Fruit fly (Drosophila melanogaster) whole organism, embryonic: Measurements from ENCODE around the gene Etfb.
A peak's percentile ranks its signal among the peaks of the same experiment; 100 is the strongest.

Source experiments
- BEAF-32 ChIP-seq: fragments of 200-800 bp; sonication (Bioruptor generic); optimal IDR thresholded peaks from 3 replicates; lab custom pipeline; 2017; ENCODE audit warnings: missing biosample characterization, missing genetic modification characterization, mild to moderate bottlenecking, moderate library complexity, missing genetic modification reagents
- CG10543 ChIP-seq: fragments of 200-800 bp; sonication (Bioruptor generic); optimal IDR thresholded peaks from 3 replicates; lab custom pipeline; 2017; ENCODE audit warnings: missing biosample characterization, mild to moderate bottlenecking, missing genetic modification characterization, moderate library complexity
- CG10654 ChIP-seq: fragments of 200-800 bp; sonication (Bioruptor generic); optimal IDR thresholded peaks from 2 replicates; lab custom pipeline; 2016; ENCODE audit warnings: missing biosample characterization, missing genetic modification characterization
- CG10979 ChIP-seq: fragments of 200-800 bp; sonication (Bioruptor generic); optimal IDR thresholded peaks from 2 replicates; lab custom pipeline; 2018; ENCODE audit warnings: missing biosample characterization, mild to moderate bottlenecking, missing genetic modification characterization, moderate library complexity
- CG11247 ChIP-seq: fragments of 200-800 bp; sonication (Bioruptor generic); IDR thresholded peaks from 2 replicates; pipeline ENCODE4 v1.3.6; 2022; ENCODE audit warnings: missing biosample characterization, missing genetic modification characterization
- CG11504 ChIP-seq: fragments of 200-800 bp; sonication (Bioruptor generic); optimal IDR thresholded peaks from 3 replicates; lab custom pipeline; 2019; ENCODE audit warnings: missing biosample characterization, mild to moderate bottlenecking, missing genetic modification characterization, moderate library complexity
- CG12942 ChIP-seq: fragments of 200-800 bp; sonication (Bioruptor generic); optimal IDR thresholded peaks from 3 replicates; lab custom pipeline; 2016; ENCODE audit warnings: missing biosample characterization, missing genetic modification characterization
- CG13123 ChIP-seq: fragments of 200-800 bp; sonication (Bioruptor generic); optimal IDR thresholded peaks from 2 replicates; lab custom pipeline; 2016; ENCODE audit warnings: missing biosample characterization, missing genetic modification characterization
- CG14667 ChIP-seq: fragments of 200-800 bp; sonication (Bioruptor generic); IDR thresholded peaks from 2 replicates; pipeline ENCODE4 v1.3.6; 2022; ENCODE audit warnings: missing biosample characterization, missing genetic modification characterization
- CG1529 ChIP-seq: fragments of 200-800 bp; sonication (Bioruptor generic); optimal IDR thresholded peaks from 3 replicates; lab custom pipeline; 2018; ENCODE audit warnings: missing biosample characterization, missing genetic modification characterization
- CG1602 ChIP-seq: fragments of 200-800 bp; sonication (Bioruptor generic); optimal IDR thresholded peaks from 3 replicates; lab custom pipeline; 2016; ENCODE audit warnings: missing biosample characterization, missing genetic modification characterization
- CG17359 ChIP-seq: fragments of 200-800 bp; sonication (Bioruptor generic); optimal IDR thresholded peaks from 3 replicates; lab custom pipeline; 2018; ENCODE audit warnings: missing biosample characterization, mild to moderate bottlenecking, missing genetic modification characterization, moderate library complexity
- CG18476 ChIP-seq: fragments of 200-800 bp; sonication (Bioruptor generic); optimal IDR thresholded peaks from 2 replicates; lab custom pipeline; 2016; ENCODE audit warnings: missing biosample characterization, mild to moderate bottlenecking, missing genetic modification characterization
- CG2129 ChIP-seq: fragments of 200-800 bp; sonication (Bioruptor generic); IDR thresholded peaks from 2 replicates; pipeline ENCODE4 v1.3.6; 2022; ENCODE audit warnings: missing biosample characterization, missing genetic modification characterization; ENCODE audit not compliant: partially characterized antibody
- CG31365 ChIP-seq: fragments of 200-800 bp; sonication (Bioruptor generic); optimal IDR thresholded peaks from 2 replicates; lab custom pipeline; 2018; ENCODE audit warnings: missing biosample characterization, mild to moderate bottlenecking, missing genetic modification characterization
- CG4404 ChIP-seq: fragments of 200-800 bp; sonication (Bioruptor generic); IDR thresholded peaks from 2 replicates; pipeline ENCODE4 v1.3.6; 2022; ENCODE audit warnings: missing biosample characterization, missing genetic modification characterization
- CG4617 ChIP-seq: fragments of 200-800 bp; sonication (Bioruptor generic); optimal IDR thresholded peaks from 3 replicates; lab custom pipeline; 2016; ENCODE audit warnings: missing biosample characterization, missing genetic modification characterization, borderline replicate concordance
- CG4730 ChIP-seq: fragments of 200-800 bp; sonication (Bioruptor generic); IDR thresholded peaks from 2 replicates; pipeline ENCODE4 v1.3.6; 2022; ENCODE audit warnings: missing biosample characterization, missing genetic modification characterization
- CG4820 ChIP-seq: fragments of 200-800 bp; sonication (Bioruptor generic); optimal IDR thresholded peaks from 3 replicates; lab custom pipeline; 2016; ENCODE audit warnings: missing biosample characterization, missing genetic modification characterization
- CG5245 ChIP-seq: fragments of 200-800 bp; sonication (Bioruptor generic); optimal IDR thresholded peaks from 3 replicates; lab custom pipeline; 2016; ENCODE audit warnings: missing biosample characterization, missing genetic modification characterization
- CG6683 ChIP-seq: fragments of 200-800 bp; sonication (Bioruptor generic); optimal IDR thresholded peaks from 2 replicates; lab custom pipeline; 2017; ENCODE audit warnings: missing biosample characterization, mild to moderate bottlenecking, missing genetic modification characterization, missing genetic modification reagents
- CG8765 ChIP-seq: fragments of 200-800 bp; sonication (Bioruptor generic); IDR thresholded peaks from 2 replicates; pipeline ENCODE4 v1.3.6; 2022; ENCODE audit warnings: missing biosample characterization, missing genetic modification characterization
- CG9609 ChIP-seq: fragments of 200-800 bp; sonication (Bioruptor generic); optimal IDR thresholded peaks from 3 replicates; lab custom pipeline; 2016; ENCODE audit warnings: missing biosample characterization, missing genetic modification characterization
- CHES-1-like ChIP-seq: fragments of 200-800 bp; sonication (Bioruptor generic); optimal IDR thresholded peaks from 2 replicates; lab custom pipeline; 2016; ENCODE audit warnings: missing biosample characterization, missing genetic modification characterization
- Dll ChIP-seq: fragments of 200-800 bp; sonication (Bioruptor generic); IDR thresholded peaks from 4 replicates; pipeline ENCODE4 v1.3.6; 2022; ENCODE audit warnings: missing biosample characterization, missing genetic modification characterization; ENCODE audit not compliant: partially characterized antibody
- Dref ChIP-seq: fragments of 200-800 bp; sonication (Bioruptor generic); IDR thresholded peaks from 2 replicates; pipeline ENCODE4 v1.3.6; 2022; ENCODE audit warnings: missing biosample characterization, missing genetic modification characterization
- ERR ChIP-seq: fragments of 200-800 bp; sonication (Bioruptor generic); optimal IDR thresholded peaks from 2 replicates; lab custom pipeline; 2016; ENCODE audit warnings: missing biosample characterization, missing genetic modification characterization
- Neu2 ChIP-seq: fragments of 200-800 bp; sonication (Bioruptor generic); optimal IDR thresholded peaks from 3 replicates; lab custom pipeline; 2016; ENCODE audit warnings: missing biosample characterization, missing genetic modification characterization, borderline replicate concordance
- NfI ChIP-seq: fragments of 200-800 bp; sonication (Bioruptor generic); optimal IDR thresholded peaks from 3 replicates; lab custom pipeline; 2018; ENCODE audit warnings: missing biosample characterization, mild to moderate bottlenecking, missing genetic modification characterization, moderate library complexity
- Spps ChIP-seq: fragments of 200-800 bp; sonication (Bioruptor generic); optimal IDR thresholded peaks from 2 replicates; lab custom pipeline; 2018; ENCODE audit warnings: missing biosample characterization, mild to moderate bottlenecking, missing genetic modification characterization
- Stat92E ChIP-seq, 3 experiments: fragments of >200 bp in 2 of 3; fragments of 200-800 bp in 1 of 3; sonication (Bioruptor generic) in 1 of 3; optimal IDR thresholded peaks; 2 replicates each; lab custom pipeline; 2017 to 2019; ENCODE audit warnings: missing biosample characterization in 3 of 3, missing genetic modification characterization in 3 of 3, mild to moderate bottlenecking in 1 of 3, moderate library complexity in 1 of 3
- YL-1 ChIP-seq: fragments of 200-800 bp; sonication (Bioruptor generic); optimal IDR thresholded peaks from 3 replicates; lab custom pipeline; 2017; ENCODE audit warnings: missing biosample characterization, mild to moderate bottlenecking, missing genetic modification characterization
- amos ChIP-seq: fragments of 200-800 bp; sonication (Bioruptor generic); IDR thresholded peaks from 2 replicates; pipeline ENCODE4 v1.3.6; 2022; ENCODE audit warnings: missing biosample characterization, missing genetic modification characterization; ENCODE audit not compliant: partially characterized antibody
- bsh ChIP-seq, 2 experiments: fragments of 200-800 bp; sonication (Bioruptor generic); optimal IDR thresholded peaks; 2 replicates each; lab custom pipeline; 2017 to 2018; ENCODE audit warnings: mild to moderate bottlenecking in 2 of 2, missing biosample characterization in 2 of 2, missing genetic modification characterization in 2 of 2, moderate library complexity in 1 of 2
- dm ChIP-seq: fragments of 200-800 bp; sonication (Bioruptor generic); optimal IDR thresholded peaks from 3 replicates; lab custom pipeline; 2016; ENCODE audit warnings: missing biosample characterization, missing genetic modification characterization
- fd102C ChIP-seq: fragments of 200-800 bp; sonication (Bioruptor generic); optimal IDR thresholded peaks from 2 replicates; lab custom pipeline; 2018; ENCODE audit warnings: missing biosample characterization, mild to moderate bottlenecking, missing genetic modification characterization, moderate library complexity
- gem ChIP-seq: fragments of 200-800 bp; sonication (Bioruptor generic); optimal IDR thresholded peaks from 2 replicates; lab custom pipeline; 2019; ENCODE audit warnings: missing biosample characterization, mild to moderate bottlenecking, missing genetic modification characterization, moderate library complexity
- grn ChIP-seq: fragments of 200-800 bp; sonication (Bioruptor generic); optimal IDR thresholded peaks from 3 replicates; lab custom pipeline; 2017; ENCODE audit warnings: missing biosample characterization, missing genetic modification characterization
- jumu ChIP-seq: fragments of 200-800 bp; sonication (Bioruptor generic); optimal IDR thresholded peaks from 3 replicates; lab custom pipeline; 2016; ENCODE audit warnings: missing biosample characterization, missing genetic modification characterization
- kay ChIP-seq: fragments of 200-800 bp; sonication (Bioruptor generic); optimal IDR thresholded peaks from 2 replicates; lab custom pipeline; 2016; ENCODE audit warnings: missing biosample characterization, missing genetic modification characterization
- lab ChIP-seq: fragments of 200-800 bp; sonication (Bioruptor generic); optimal IDR thresholded peaks from 3 replicates; lab custom pipeline; 2017; ENCODE audit warnings: missing biosample characterization, missing genetic modification characterization, mild to moderate bottlenecking, moderate library complexity, missing genetic modification reagents
- mld ChIP-seq: fragments of 200-800 bp; sonication (Bioruptor generic); IDR thresholded peaks from 3 replicates; pipeline ENCODE4 v1.3.6; 2022; ENCODE audit warnings: missing biosample characterization, missing genetic modification characterization; ENCODE audit not compliant: partially characterized antibody
- otp ChIP-seq: fragments of 200-800 bp; sonication (Bioruptor generic); IDR thresholded peaks from 3 replicates; pipeline ENCODE4, ENCODE4 v1.3.6; 2022; ENCODE audit warnings: missing biosample characterization, missing genetic modification characterization
- pfk ChIP-seq: fragments of 200-800 bp; sonication (Bioruptor generic); optimal IDR thresholded peaks from 2 replicates; lab custom pipeline; 2018; ENCODE audit warnings: missing biosample characterization, mild to moderate bottlenecking, missing genetic modification characterization, moderate library complexity
- pnt ChIP-seq: fragments of 200-800 bp; sonication (Bioruptor generic); optimal IDR thresholded peaks from 3 replicates; lab custom pipeline; 2016; ENCODE audit warnings: missing biosample characterization, missing genetic modification characterization
- run ChIP-seq: fragments of 200-800 bp; sonication (Bioruptor generic); optimal IDR thresholded peaks from 3 replicates; lab custom pipeline; 2018; ENCODE audit warnings: missing biosample characterization, mild to moderate bottlenecking, missing genetic modification characterization
- ssp ChIP-seq: fragments of 200-800 bp; sonication (Bioruptor generic); IDR thresholded peaks from 2 replicates; pipeline ENCODE4 v1.3.6; 2022; ENCODE audit warnings: missing biosample characterization, missing genetic modification characterization
- tio ChIP-seq: fragments of 200-800 bp; sonication (Bioruptor generic); optimal IDR thresholded peaks from 2 replicates; lab custom pipeline; 2017; ENCODE audit warnings: missing biosample characterization, missing genetic modification characterization, inconsistent platforms
- yki ChIP-seq: fragments of >200 bp; optimal IDR thresholded peaks from 3 replicates; lab custom pipeline; 2018

The Etfb gene

dm6 chr3R:29806682-29807393 lies 4.1 kb upstream of the Etfb start, which contains the start of the genes ca and ncd (continued):
- TF ChIP-seq CG4404 = no peak
- TF ChIP-seq CG14667 = no peak
- no peak for TF ChIP-seq NfI
- no peak for TF ChIP-seq pfk (GFP tag; lab: Kevin White, UChicago)
- TF ChIP-seq CG1529 (GFP tag; lab: Kevin White, UChicago) = no peak
- peak; percentile 49 for TF ChIP-seq CHES-1-like
- TF ChIP-seq Dll (GFP tag; lab: Robert Waterston, UW) = peak; percentile 74
- TF ChIP-seq mld (GFP tag; lab: Robert Waterston, UW) = no peak
- no peak for TF ChIP-seq lab (GFP tag; lab: Kevin White, UChicago)
- no peak for TF ChIP-seq yki
- no peak for TF ChIP-seq Stat92E (GFP tag; optimal IDR thresholded peaks at IDR 0.05; lab: Kevin White, UChicago)
- TF ChIP-seq CG10654 (GFP tag; lab: Kevin White, UChicago) = no peak
- peak; percentile 92 for TF ChIP-seq YL-1 (GFP tag; lab: Kevin White, UChicago)
- TF ChIP-seq CG18476 (GFP tag; lab: Kevin White, UChicago) = no peak
- TF ChIP-seq tio (GFP tag; lab: Kevin White, UChicago) = no peak
- TF ChIP-seq grn (GFP tag; lab: Kevin White, UChicago) = no peak
- no peak for TF ChIP-seq ssp (GFP tag; lab: Robert Waterston, UW)
- peak; percentile 34 for TF ChIP-seq dm (GFP tag; lab: Kevin White, UChicago)
- no peak for TF ChIP-seq kay
- no peak for TF ChIP-seq CG11504 (tag; lab: Kevin White, UChicago)
- no peak for TF ChIP-seq CG8765 (GFP tag; lab: Robert Waterston, UW)
- TF ChIP-seq Neu2 = no peak
- TF ChIP-seq CG4820 (GFP tag; lab: Kevin White, UChicago) = no peak
- TF ChIP-seq gem (tag; lab: Kevin White, UChicago) = no peak
- TF ChIP-seq CG9609 (GFP tag; lab: Kevin White, UChicago) = no peak
- TF ChIP-seq CG1602 (GFP tag; lab: Kevin White, UChicago) = no peak
- TF ChIP-seq Dref (GFP tag; lab: Robert Waterston, UW) = peak; percentile 49
- peak; percentile 80 for TF ChIP-seq amos
- no peak for TF ChIP-seq CG13123 (GFP tag; lab: Kevin White, UChicago)
- TF ChIP-seq CG11247 (GFP tag; lab: Robert Waterston, UW) = no peak
- peak; percentile 47; the same call in 1 of the 2 replicates for TF ChIP-seq CG2129 (GFP tag; lab: Robert Waterston, UW)
- peak; percentile 62 for TF ChIP-seq jumu (GFP tag; lab: Kevin White, UChicago)
- TF ChIP-seq CG4730 (GFP tag; lab: Robert Waterston, UW) = no peak
- no peak for TF ChIP-seq otp
- TF ChIP-seq BEAF-32 (GFP tag; lab: Kevin White, UChicago) = peak; percentile 82
- no peak for TF ChIP-seq bsh (GFP tag; optimal IDR thresholded peaks at IDR 0.05; lab: Kevin White, UChicago)
- TF ChIP-seq Spps (tag; lab: Kevin White, UChicago) = no peak
- no peak for TF ChIP-seq run
- TF ChIP-seq CG17359 (tag; lab: Kevin White, UChicago) = no peak
- TF ChIP-seq CG10979 = no peak
- TF ChIP-seq CG4617 (GFP tag; lab: Kevin White, UChicago) = peak; percentile 95
- TF ChIP-seq CG12942 (GFP tag; lab: Kevin White, UChicago) = no peak
- no peak for TF ChIP-seq ERR
- TF ChIP-seq CG10543 (GFP tag; lab: Kevin White, UChicago) = no peak
- TF ChIP-seq CG31365 (tag; lab: Kevin White, UChicago) = no peak
- no peak for TF ChIP-seq CG5245 (GFP tag; lab: Kevin White, UChicago)
- no peak for TF ChIP-seq fd102C (GFP tag; lab: Kevin White, UChicago)
- no peak for TF ChIP-seq pnt (GFP tag; lab: Kevin White, UChicago)
- no peak for TF ChIP-seq CG6683 (GFP tag; lab: Kevin White, UChicago)
